Worm (Caenorhabditis elegans): ENCODE data around the gene Y54G2A.19.
"Not testable (repeated sequence)": the region's sequence is repeated elsewhere in the genome, so short reads cannot be mapped to it uniquely, and the experiment has no call there.

The Y54G2A.19 gene

DNA sequence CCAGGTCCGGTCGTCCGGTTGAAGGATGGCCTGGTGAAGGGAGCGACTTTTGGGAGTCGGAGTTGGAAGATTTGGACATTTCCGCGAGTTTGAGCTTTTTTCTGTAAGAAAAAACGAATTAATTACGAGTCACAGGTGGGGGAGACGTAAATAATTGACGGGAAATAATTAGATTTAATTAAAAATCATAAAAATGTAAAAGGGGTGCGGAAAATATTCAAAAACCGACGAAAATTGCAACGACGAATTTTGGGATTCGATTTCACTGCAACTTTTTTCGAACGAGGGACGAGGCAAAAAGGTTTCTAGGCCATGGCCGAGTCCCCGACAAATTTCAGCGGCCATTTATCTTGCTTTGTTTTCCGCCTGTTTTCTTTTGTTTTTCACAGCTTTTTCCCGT is at the start of gene Y54G2A.19:
Gene Y54G2A.19 (minus strand): TSS at position 101 of the 400 bp plus-strand sequence.
- TF ChIP-seq unc-62 (GFP tag; optimal IDR thresholded peaks at IDR 0.05); F37B4.10 (GFP tag; IDR thresholded peaks at IDR 0.05); sptf-2 (GFP tag; optimal IDR thresholded peaks at IDR 0.05): not testable (repeated sequence)

DNA sequence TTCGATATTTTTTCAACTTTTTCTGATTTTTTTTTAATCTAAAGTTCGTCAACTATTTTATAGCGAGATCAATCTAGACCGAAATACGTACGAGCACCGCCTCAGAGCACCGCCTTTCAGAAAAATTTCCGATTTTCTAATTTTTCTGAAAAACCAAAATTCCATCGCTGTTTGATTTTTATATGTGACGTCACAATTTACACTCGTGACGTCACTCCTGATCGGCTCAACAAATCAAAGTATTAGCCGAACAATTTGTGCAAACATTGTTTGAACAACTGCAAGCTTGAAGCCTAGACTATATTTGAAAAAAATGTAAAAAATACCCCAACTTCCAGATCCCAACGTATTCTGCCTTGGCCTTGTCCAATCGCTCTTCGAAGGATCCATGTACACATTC is 40.7 kb upstream of the Y54G2A.19 start:
- TF ChIP-seq mxl-1 (tag; optimal IDR thresholded peaks at IDR 0.05) (no peak), efl-1 (GFP tag; optimal IDR thresholded peaks at IDR 0.05) (no peak), pha-4 (tag; optimal IDR thresholded peaks at IDR 0.05) (no peak), madf-10 (tag; optimal IDR thresholded peaks at IDR 0.05) (no peak), mes-4 (tag; optimal IDR thresholded peaks at IDR 0.05) (no peak), K11D2.4 (GFP tag; IDR thresholded peaks at IDR 0.05) (no peak), F52B5.7 (tag; optimal IDR thresholded peaks at IDR 0.05) (no peak), ztf-28 (GFP tag; IDR thresholded peaks at IDR 0.05) (no peak), F55B11.4 (tag; optimal IDR thresholded peaks at IDR 0.05; ENCODE audit: borderline replicate concordance, insufficient read depth) (no peak), Y67H2A.10 (GFP tag; conservative IDR thresholded peaks at IDR 0.05) (no peak), lag-1 (GFP tag; IDR thresholded peaks at IDR 0.05) (no peak), hlh-26 (GFP tag; conservative IDR thresholded peaks at IDR 0.05) (no peak), ceh-79 (tag; optimal IDR thresholded peaks at IDR 0.05) (no peak), pbrm-1 (GFP tag; IDR thresholded peaks at IDR 0.05) (no peak), lsy-27 (tag; optimal IDR thresholded peaks at IDR 0.05; ENCODE audit: borderline replicate concordance, insufficient read depth) (no peak), atf-7 (tag; optimal IDR thresholded peaks at IDR 0.05) (no peak), ceh-91 (GFP tag; IDR thresholded peaks at IDR 0.05) (no peak), rpc-1 (optimal IDR thresholded peaks at IDR 0.05) (no peak), rpc-1 (tag; optimal IDR thresholded peaks at IDR 0.05) (no peak), D2030.7 (GFP tag; IDR thresholded peaks at IDR 0.05) (no peak), nfya-1 (tag; optimal IDR thresholded peaks at IDR 0.05; ENCODE audit: borderline replicate concordance, insufficient read depth) (no peak)

DNA sequence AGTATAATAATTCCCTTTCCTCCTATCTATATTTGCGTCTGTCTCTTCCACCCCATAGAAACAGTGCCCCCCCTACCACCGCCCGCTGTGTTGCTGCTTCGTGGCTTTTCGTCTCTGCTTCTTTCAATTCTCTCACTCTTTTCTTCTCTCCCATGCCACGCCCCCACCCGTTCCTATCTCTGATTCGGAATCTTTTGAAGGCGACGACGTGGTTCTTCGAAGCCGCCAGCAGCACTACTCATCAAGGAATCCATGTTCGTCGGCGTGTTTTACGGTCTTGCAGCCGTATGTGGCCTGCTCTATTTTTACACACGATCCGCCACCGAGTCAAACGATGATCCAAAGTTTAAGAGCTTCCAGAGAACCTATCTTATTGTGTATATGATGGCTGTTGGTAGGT is 36.7 kb upstream of the Y54G2A.19 start, which contains the start of gene samt-1:
Gene samt-1 (plus strand): TSS at position 176 of the 400 bp plus-strand sequence.
- no peak for TF ChIP-seq egl-44 (GFP tag; IDR thresholded peaks at IDR 0.05)
- 0 out of 2 replicates have a peak, but pooled peaks have one; percentile 19 for TF ChIP-seq dox-1 (GFP tag; IDR thresholded peaks at IDR 0.05)
- TF ChIP-seq dpl-1 (GFP tag; optimal IDR thresholded peaks at IDR 0.05) = no peak
- TF ChIP-seq attf-5 (GFP tag; optimal IDR thresholded peaks at IDR 0.05) = peak; percentile 3
- TF ChIP-seq ztf-18 (tag; optimal IDR thresholded peaks at IDR 0.05) = peak; percentile 40
- TF ChIP-seq zfh-2 (GFP tag; conservative IDR thresholded peaks at IDR 0.05) = peak; percentile 78
- TF ChIP-seq nhr-80 (tag; optimal IDR thresholded peaks at IDR 0.05) = peak; percentile 35
- TF ChIP-seq nfyb-1 (GFP tag; IDR thresholded peaks at IDR 0.05) = no peak

DNA sequence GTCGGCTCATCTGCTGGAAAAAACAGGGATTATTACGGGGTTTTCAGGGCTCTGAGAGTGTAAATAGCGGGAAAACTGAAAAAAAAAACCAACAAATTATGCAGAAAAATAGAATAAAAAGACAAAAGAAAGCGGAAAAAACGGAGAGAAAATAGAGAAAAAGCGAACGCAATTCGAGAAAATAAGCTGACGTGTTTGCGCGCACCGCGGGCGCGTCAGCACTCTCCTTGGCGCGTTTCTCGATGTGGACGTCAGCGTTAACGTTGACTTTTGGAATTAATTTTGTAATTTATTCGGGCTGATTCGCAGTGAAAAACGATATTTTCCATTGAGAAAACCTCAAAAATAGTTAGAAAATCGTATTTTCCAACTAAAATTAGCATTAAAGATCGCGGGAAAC is 33.9 kb upstream of the Y54G2A.19 start, which contains the start of gene manf-1:
Gene manf-1 (minus strand): TSS at position 13 of the 400 bp plus-strand sequence.
- TF ChIP-seq ztf-3 (GFP tag; optimal IDR thresholded peaks at IDR 0.05) (no peak), K12H6.12 (tag; optimal IDR thresholded peaks at IDR 0.05) (peak; percentile 26), madf-6 (GFP tag; IDR thresholded peaks at IDR 0.05) (peak; percentile 67; the same call in 1 of the 2 replicates), C17E4.6 (GFP tag; IDR thresholded peaks at IDR 0.05) (0 out of 2 replicates have a peak, but pooled peaks have one; percentile 29), lsl-1 (GFP tag; optimal IDR thresholded peaks at IDR 0.05) (peak; percentile 51), Y56A3A.18 (GFP tag; IDR thresholded peaks at IDR 0.05) (no peak), Y95B8A.8 (GFP tag; IDR thresholded peaks at IDR 0.05) (no peak), K11D2.4 (GFP tag; IDR thresholded peaks at IDR 0.05) (peak; percentile 77), lir-1 (GFP tag; conservative IDR thresholded peaks at IDR 0.05) (no peak), nhr-90 (tag; optimal IDR thresholded peaks at IDR 0.05) (no peak), ets-4 (GFP tag; optimal IDR thresholded peaks at IDR 0.05) (no peak), ztf-25 (GFP tag; IDR thresholded peaks at IDR 0.05) (no peak), aptf-3 (GFP tag; IDR thresholded peaks at IDR 0.05) (no peak), mcd-1 (GFP tag; IDR thresholded peaks at IDR 0.05) (peak; percentile 86), ceh-27 (GFP tag; optimal IDR thresholded peaks at IDR 0.05) (no peak), bed-1 (GFP tag; IDR thresholded peaks at IDR 0.05) (no peak)
